Worm (Caenorhabditis elegans) whole organism, L2 larva: ENCODE data around the gene sra-8.

ENCODE experiments used
- C34F6.9 ChIP-seq: fragments of 150-350 bp; optimal IDR thresholded peaks from 2 replicates; lab custom pipeline; 2014; ENCODE audit warnings: missing biosample characterization, missing genetic modification characterization
- F13H6.1 ChIP-seq: sonication (generic microtip); optimal IDR thresholded peaks from 2 replicates; lab custom pipeline; 2016; ENCODE audit warnings: missing genetic modification characterization, missing compliant biosample characterization
- aly-2 ChIP-seq: fragments of 150-350 bp; optimal IDR thresholded peaks from 2 replicates; lab custom pipeline; 2014; ENCODE audit warnings: missing biosample characterization, missing genetic modification characterization
- blmp-1 ChIP-seq: sonication (generic microtip); optimal IDR thresholded peaks from 2 replicates; lab custom pipeline; 2017; ENCODE audit warnings: missing genetic modification characterization, mild to moderate bottlenecking, missing compliant biosample characterization, antibody characterized with exemption, moderate library complexity; ENCODE audit not compliant: insufficient read depth
- ceh-82 ChIP-seq: fragments of 150-350 bp; optimal IDR thresholded peaks from 2 replicates; lab custom pipeline; 2014; ENCODE audit warnings: missing biosample characterization, missing genetic modification characterization
- dmd-4 ChIP-seq: sonication (generic microtip); optimal IDR thresholded peaks from 2 replicates; lab custom pipeline; 2017; ENCODE audit warnings: missing biosample characterization, missing genetic modification characterization
- egl-27 ChIP-seq: sonication (generic microtip); optimal IDR thresholded peaks from 3 replicates; lab custom pipeline; 2017; ENCODE audit warnings: missing biosample characterization, missing genetic modification reagents, missing genetic modification characterization
- elt-1 ChIP-seq: fragments of 150-350 bp; optimal IDR thresholded peaks from 2 replicates; lab custom pipeline; 2014; ENCODE audit warnings: missing biosample characterization, missing genetic modification characterization
- elt-3 ChIP-seq: sonication (generic microtip); optimal IDR thresholded peaks from 2 replicates; lab custom pipeline; 2017; ENCODE audit warnings: missing biosample characterization, missing genetic modification characterization
- fos-1 ChIP-seq: fragments of 150-350 bp; optimal IDR thresholded peaks from 2 replicates; lab custom pipeline; 2014; ENCODE audit warnings: missing biosample characterization, missing genetic modification characterization
- gmeb-1 ChIP-seq: fragments of 150-350 bp; optimal IDR thresholded peaks from 2 replicates; lab custom pipeline; 2014; ENCODE audit warnings: missing biosample characterization, missing genetic modification characterization
- lin-11 ChIP-seq: fragments of 150-350 bp; sonication (generic microtip); optimal IDR thresholded peaks from 2 replicates; lab custom pipeline; 2014; ENCODE audit warnings: missing biosample characterization, missing genetic modification characterization, inconsistent platforms, mixed read lengths
- lin-13 ChIP-seq: fragments of 150-350 bp; optimal IDR thresholded peaks from 2 replicates; lab custom pipeline; 2014; ENCODE audit warnings: missing biosample characterization, missing genetic modification reagents, missing genetic modification characterization
- lin-39 ChIP-seq: fragments of 150-350 bp; optimal IDR thresholded peaks from 2 replicates; lab custom pipeline; 2014; ENCODE audit warnings: missing biosample characterization, missing genetic modification reagents, missing genetic modification characterization
- lsy-2 ChIP-seq, 2 experiments: fragments of 150-350 bp in 1 of 2; sonication (generic microtip) in 1 of 2; optimal IDR thresholded peaks; 2 replicates each; lab custom pipeline; 2014 to 2017; ENCODE audit warnings: missing biosample characterization in 2 of 2, missing genetic modification characterization in 2 of 2
- mab-5 ChIP-seq: fragments of 150-350 bp; optimal IDR thresholded peaks from 2 replicates; lab custom pipeline; 2014; ENCODE audit warnings: missing biosample characterization, missing genetic modification characterization
- mbf-1 ChIP-seq: sonication (generic microtip); optimal IDR thresholded peaks from 2 replicates; lab custom pipeline; 2017; ENCODE audit warnings: missing biosample characterization, missing genetic modification characterization
- nhr-10 ChIP-seq: sonication (generic microtip); optimal IDR thresholded peaks from 2 replicates; lab custom pipeline; 2017; ENCODE audit warnings: missing biosample characterization, missing genetic modification characterization
- nhr-11 ChIP-seq: fragments of 150-350 bp; optimal IDR thresholded peaks from 2 replicates; lab custom pipeline; 2014; ENCODE audit warnings: missing biosample characterization, missing genetic modification characterization
- nhr-12 ChIP-seq: fragments of 150-350 bp; optimal IDR thresholded peaks from 2 replicates; lab custom pipeline; 2014; ENCODE audit warnings: missing biosample characterization, missing genetic modification characterization
- nhr-129 ChIP-seq: fragments of 150-350 bp; optimal IDR thresholded peaks from 2 replicates; lab custom pipeline; 2014; ENCODE audit warnings: missing biosample characterization, missing genetic modification characterization
- nhr-25 ChIP-seq: fragments of 150-350 bp; sonication (generic microtip); optimal IDR thresholded peaks from 3 replicates; lab custom pipeline; 2014; ENCODE audit warnings: missing biosample characterization, missing genetic modification characterization
- nhr-6 ChIP-seq: fragments of 150-350 bp; optimal IDR thresholded peaks from 2 replicates; lab custom pipeline; 2014; ENCODE audit warnings: missing biosample characterization, missing genetic modification characterization
- nhr-77 ChIP-seq: fragments of 150-350 bp; optimal IDR thresholded peaks from 2 replicates; lab custom pipeline; 2014; ENCODE audit warnings: missing biosample characterization, missing genetic modification characterization
- peb-1 ChIP-seq: fragments of 150-350 bp; optimal IDR thresholded peaks from 2 replicates; lab custom pipeline; 2014; ENCODE audit warnings: missing biosample characterization, missing genetic modification characterization
- skn-1 ChIP-seq: sonication (generic microtip); optimal IDR thresholded peaks from 2 replicates; lab custom pipeline; 2017; ENCODE audit warnings: missing biosample characterization, missing genetic modification characterization
- sma-9 ChIP-seq, 2 experiments: fragments of 150-350 bp in 1 of 2; sonication (generic microtip) in 1 of 2; optimal IDR thresholded peaks; 2 replicates each; lab custom pipeline; 2014 to 2016; ENCODE audit warnings: missing genetic modification characterization in 2 of 2, mild to moderate bottlenecking in 1 of 2, missing biosample characterization in 1 of 2, missing compliant biosample characterization in 1 of 2, missing genetic modification reagents in 1 of 2, moderate library complexity in 1 of 2
- unc-55 ChIP-seq: fragments of 150-350 bp; sonication (generic microtip); optimal IDR thresholded peaks from 3 replicates; lab custom pipeline; 2014; ENCODE audit warnings: missing biosample characterization, missing genetic modification reagents, missing genetic modification characterization
- unc-62 ChIP-seq: fragments of 150-350 bp; optimal IDR thresholded peaks from 2 replicates; lab custom pipeline; 2014; ENCODE audit warnings: missing biosample characterization, missing genetic modification reagents, missing genetic modification characterization
- zag-1 ChIP-seq: fragments of 150-350 bp; optimal IDR thresholded peaks from 2 replicates; lab custom pipeline; 2014; ENCODE audit warnings: missing biosample characterization, missing genetic modification characterization
- ztf-1 ChIP-seq: fragments of 200-800 bp; sonication (Bioruptor generic); conservative IDR thresholded peaks from 2 replicates; pipeline ENCODE4 v1.3.6; 2022; ENCODE audit warnings: missing genetic modification characterization, missing compliant biosample characterization
- ztf-11 ChIP-seq: sonication (generic microtip); optimal IDR thresholded peaks from 2 replicates; lab custom pipeline; 2017; ENCODE audit warnings: missing biosample characterization, missing genetic modification characterization
- ztf-4 ChIP-seq: fragments of 150-350 bp; optimal IDR thresholded peaks from 2 replicates; lab custom pipeline; 2014; ENCODE audit warnings: missing biosample characterization, missing genetic modification characterization

sra-8 gene

DNA sequence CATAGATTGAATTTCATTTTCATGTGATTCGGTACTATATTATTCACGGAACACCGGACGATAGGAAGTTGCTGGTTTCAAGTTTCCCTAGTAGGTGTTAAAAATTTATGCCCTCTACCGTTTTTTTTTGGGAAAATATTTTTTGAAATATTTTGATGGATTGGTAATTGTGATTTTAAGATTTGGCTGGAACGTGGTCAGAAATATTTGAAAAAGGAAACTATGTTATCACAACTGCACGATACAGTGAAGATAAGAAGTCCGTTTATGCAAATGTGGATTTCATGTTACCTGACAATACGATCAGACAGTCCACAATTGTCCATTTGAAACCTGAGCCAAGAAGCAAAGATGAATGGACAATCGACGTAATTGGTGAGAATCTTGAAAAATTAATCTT, 14.5 kb upstream of the sra-8 start, which contains the start of gene AH6.17:
Gene AH6.17, plus strand, starts transcription at position 185 of the 400 bp plus-strand sequence.
- TF ChIP-seq unc-55: no peak
- no peak for TF ChIP-seq nhr-77 (tag; lab: Kevin White, UChicago)
- no peak for TF ChIP-seq lin-13 (GFP tag; lab: Kevin White, UChicago)
- TF ChIP-seq unc-62: no peak
- no peak for TF ChIP-seq mbf-1 (tag; lab: Kevin White, UChicago)
- no peak for TF ChIP-seq ztf-1 (GFP tag; lab: Robert Waterston, UW)
- TF ChIP-seq dmd-4 (tag; lab: Kevin White, UChicago): no peak
- TF ChIP-seq nhr-129 (tag; lab: Kevin White, UChicago): no peak
- TF ChIP-seq nhr-12 (tag; lab: Kevin White, UChicago): no peak
- TF ChIP-seq F13H6.1 (tag; lab: Kevin White, UChicago): no peak
- no peak for TF ChIP-seq zag-1 (tag; lab: Kevin White, UChicago)
- no peak for TF ChIP-seq elt-1
- TF ChIP-seq gmeb-1: no peak
- no peak for TF ChIP-seq nhr-11 (tag; lab: Kevin White, UChicago)
- no peak for TF ChIP-seq blmp-1 (tag; lab: Kevin White, UChicago)

ce11 chrII:9523539-9524224, 13.8 kb upstream of the sra-8 start, which contains the start of gene mex-6:
TSS of gene mex-6 (plus strand) at chrII:9524174.
- TF ChIP-seq zag-1 (tag; lab: Kevin White, UChicago) (no peak), mab-5 (tag; lab: Kevin White, UChicago) (no peak), nhr-25 (tag; lab: Kevin White, UChicago) (no peak), ceh-82 (tag; lab: Kevin White, UChicago) (no peak), aly-2 (tag; lab: Kevin White, UChicago) (no peak), egl-27 (no peak), lin-11 (tag; lab: Kevin White, UChicago) (no peak), sma-9 (GFP tag; optimal IDR thresholded peaks at IDR 0.05; lab: Kevin White, UChicago) (no peak), sma-9 (tag; optimal IDR thresholded peaks at IDR 0.05; lab: Kevin White, UChicago) (no peak), nhr-12 (tag; lab: Kevin White, UChicago) (no peak), nhr-77 (tag; lab: Kevin White, UChicago) (no peak), unc-55 (no peak), mbf-1 (tag; lab: Kevin White, UChicago) (no peak), fos-1 (no peak), nhr-10 (no peak), ztf-11 (tag; lab: Kevin White, UChicago) (no peak), elt-3 (tag; lab: Kevin White, UChicago) (no peak)

- TF ChIP-seq ztf-11 (tag; lab: Kevin White, UChicago) (no peak), nhr-77 (tag; lab: Kevin White, UChicago) (no peak), nhr-6 (tag; lab: Kevin White, UChicago) (no peak), peb-1 (tag; lab: Kevin White, UChicago) (no peak), lsy-2 (tag; optimal IDR thresholded peaks at IDR 0.05; lab: Kevin White, UChicago) (no peak), nhr-12 (tag; lab: Kevin White, UChicago) (no peak), zag-1 (tag; lab: Kevin White, UChicago) (no peak), lin-39 (tag; lab: Kevin White, UChicago) (no peak), mbf-1 (tag; lab: Kevin White, UChicago) (no peak), nhr-11 (tag; lab: Kevin White, UChicago) (no peak), elt-3 (tag; lab: Kevin White, UChicago) (no peak), skn-1 (tag; lab: Kevin White, UChicago) (no peak), elt-1 (no peak)
Observed at ce11 chrII:9528480-9528879, 9.0 kb upstream of the sra-8 start, which contains the start of gene sra-2. TSS of gene sra-2 (plus strand) at chrII:9528780.

ce11 chrII:9532011-9532410, 5.5 kb upstream of the sra-8 start, which contains the start of gene sra-9:
TSS of gene sra-9 (plus strand) at chrII:9532311.
- TF ChIP-seq ztf-4 (tag; lab: Kevin White, UChicago) (no peak), ztf-11 (tag; lab: Kevin White, UChicago) (no peak), nhr-129 (tag; lab: Kevin White, UChicago) (no peak), C34F6.9 (tag; lab: Kevin White, UChicago) (no peak), skn-1 (tag; lab: Kevin White, UChicago) (no peak), F13H6.1 (tag; lab: Kevin White, UChicago) (no peak)
